Fruit fly (Drosophila melanogaster) whole organism, embryonic: ENCODE data around the gene gish.

Experiments
- B-H1 ChIP-seq: fragments of 200-800 bp; sonication (Bioruptor generic); IDR thresholded peaks from 3 replicates; pipeline ENCODE4 v1.3.6; 2022; ENCODE audit warnings: missing biosample characterization, missing genetic modification characterization
- CG11696 ChIP-seq: fragments of 200-800 bp; sonication (Bioruptor generic); IDR thresholded peaks from 2 replicates; pipeline ENCODE4 v1.3.6; 2022; ENCODE audit warnings: missing biosample characterization, missing genetic modification characterization
- CG12391 ChIP-seq: fragments of 200-800 bp; sonication (Bioruptor generic); optimal IDR thresholded peaks from 3 replicates; lab custom pipeline; 2018; ENCODE audit warnings: missing biosample characterization, mild to moderate bottlenecking, missing genetic modification characterization, moderate library complexity
- CG13894 ChIP-seq: fragments of 200-800 bp; sonication (Bioruptor generic); optimal IDR thresholded peaks from 3 replicates; lab custom pipeline; 2018; ENCODE audit warnings: missing biosample characterization, mild to moderate bottlenecking, missing genetic modification characterization, moderate library complexity
- CG14014 ChIP-seq: fragments of 200-800 bp; sonication (Bioruptor generic); IDR thresholded peaks from 2 replicates; pipeline ENCODE4 v1.3.6; 2022; ENCODE audit warnings: missing biosample characterization, missing genetic modification characterization
- CG14965 ChIP-seq: fragments of 200-800 bp; sonication (Bioruptor generic); optimal IDR thresholded peaks from 2 replicates; lab custom pipeline; 2016; ENCODE audit warnings: missing biosample characterization, missing genetic modification characterization, borderline replicate concordance
- CG15011 ChIP-seq: fragments of 200-800 bp; sonication (Bioruptor generic); optimal IDR thresholded peaks from 3 replicates; lab custom pipeline; 2018; ENCODE audit warnings: missing biosample characterization, mild to moderate bottlenecking, missing genetic modification characterization
- CG1529 ChIP-seq: fragments of 200-800 bp; sonication (Bioruptor generic); optimal IDR thresholded peaks from 3 replicates; lab custom pipeline; 2018; ENCODE audit warnings: missing biosample characterization, missing genetic modification characterization
- CG17328 ChIP-seq: fragments of 200-800 bp; sonication (Bioruptor generic); IDR thresholded peaks from 2 replicates; pipeline ENCODE4 v1.3.6; 2022; ENCODE audit warnings: missing biosample characterization, missing genetic modification characterization
- CG17359 ChIP-seq: fragments of 200-800 bp; sonication (Bioruptor generic); optimal IDR thresholded peaks from 3 replicates; lab custom pipeline; 2018; ENCODE audit warnings: missing biosample characterization, mild to moderate bottlenecking, missing genetic modification characterization, moderate library complexity
- CG17361 ChIP-seq: fragments of 200-800 bp; sonication (Bioruptor generic); IDR thresholded peaks from 3 replicates; pipeline ENCODE4 v1.3.6; 2022; ENCODE audit warnings: missing biosample characterization, missing genetic modification characterization
- CG17612 ChIP-seq: fragments of 200-800 bp; sonication (Bioruptor generic); IDR thresholded peaks from 2 replicates; pipeline ENCODE4 v1.3.6; 2022; ENCODE audit warnings: missing biosample characterization, missing genetic modification characterization
- CG17912 ChIP-seq: fragments of 200-800 bp; sonication (Bioruptor generic); optimal IDR thresholded peaks from 2 replicates; lab custom pipeline; 2018; ENCODE audit warnings: missing biosample characterization, mild to moderate bottlenecking, missing genetic modification characterization
- CG2199 ChIP-seq: fragments of 200-800 bp; sonication (Bioruptor generic); IDR thresholded peaks from 3 replicates; pipeline ENCODE4 v1.3.6; 2022; ENCODE audit warnings: missing biosample characterization, missing genetic modification characterization
- CG31441 ChIP-seq: fragments of 200-800 bp; sonication (Bioruptor generic); IDR thresholded peaks from 2 replicates; pipeline ENCODE4 v1.3.6; 2022; ENCODE audit warnings: missing biosample characterization, missing genetic modification characterization
- CG34422 ChIP-seq: fragments of 200-800 bp; sonication (Bioruptor generic); IDR thresholded peaks from 3 replicates; pipeline ENCODE4 v1.3.6; 2022; ENCODE audit warnings: missing biosample characterization, missing genetic modification characterization
- CG4424 ChIP-seq: fragments of 200-800 bp; sonication (Bioruptor generic); optimal IDR thresholded peaks from 3 replicates; lab custom pipeline; 2016; ENCODE audit warnings: missing biosample characterization, missing genetic modification characterization
- CG6765 ChIP-seq: fragments of 200-800 bp; sonication (Bioruptor generic); optimal IDR thresholded peaks from 3 replicates; lab custom pipeline; 2017; ENCODE audit warnings: missing biosample characterization, mild to moderate bottlenecking, missing genetic modification characterization
- CG7963 ChIP-seq: fragments of 200-800 bp; sonication (Bioruptor generic); IDR thresholded peaks from 3 replicates; pipeline ENCODE4 v1.3.6; 2022; ENCODE audit warnings: missing biosample characterization, missing genetic modification characterization; ENCODE audit not compliant: partially characterized antibody
- CG8290 ChIP-seq, 3 experiments: fragments of 200-800 bp; sonication (Bioruptor generic); optimal IDR thresholded peaks; 2 replicates each; lab custom pipeline; 2016 to 2019; ENCODE audit warnings: missing biosample characterization in 3 of 3, missing genetic modification characterization in 3 of 3, mild to moderate bottlenecking in 2 of 3, moderate library complexity in 1 of 3
- CG9609 ChIP-seq: fragments of 200-800 bp; sonication (Bioruptor generic); optimal IDR thresholded peaks from 3 replicates; lab custom pipeline; 2016; ENCODE audit warnings: missing biosample characterization, missing genetic modification characterization
- H15 ChIP-seq: fragments of 200-800 bp; sonication (Bioruptor generic); IDR thresholded peaks from 3 replicates; pipeline ENCODE4 v1.3.6; 2022; ENCODE audit warnings: missing biosample characterization, missing genetic modification characterization
- HLH3B ChIP-seq: fragments of 200-800 bp; sonication (Bioruptor generic); IDR thresholded peaks from 2 replicates; pipeline ENCODE4 v1.3.6; 2022; ENCODE audit warnings: missing biosample characterization, missing genetic modification characterization
- HLH54F ChIP-seq: fragments of 200-800 bp; sonication (Bioruptor generic); optimal IDR thresholded peaks from 3 replicates; lab custom pipeline; 2016; ENCODE audit warnings: missing biosample characterization, missing genetic modification characterization
- Med ChIP-seq: fragments of 200-800 bp; sonication (Bioruptor generic); peaks from one replicate; lab custom pipeline; 2016; ENCODE audit warnings: missing biosample characterization, missing genetic modification characterization, mild to moderate bottlenecking, inconsistent platforms, moderate library complexity
- Opbp ChIP-seq: fragments of 200-800 bp; sonication (Bioruptor generic); IDR thresholded peaks from 3 replicates; pipeline ENCODE4 v1.3.6; 2022; ENCODE audit warnings: missing biosample characterization, missing genetic modification characterization; ENCODE audit not compliant: partially characterized antibody
- Stat92E ChIP-seq, 3 experiments: fragments of >200 bp in 2 of 3; fragments of 200-800 bp in 1 of 3; sonication (Bioruptor generic) in 1 of 3; optimal IDR thresholded peaks; 2 replicates each; lab custom pipeline; 2017 to 2019; ENCODE audit warnings: missing biosample characterization in 3 of 3, missing genetic modification characterization in 3 of 3, mild to moderate bottlenecking in 1 of 3, moderate library complexity in 1 of 3
- Taf1 ChIP-seq: fragments of 200-800 bp; sonication (Bioruptor generic); IDR thresholded peaks from 2 replicates; pipeline ENCODE4 v1.3.6; 2022; ENCODE audit warnings: missing biosample characterization, missing genetic modification characterization
- abd-A ChIP-seq: fragments of 200-800 bp; sonication (Bioruptor generic); optimal IDR thresholded peaks from 3 replicates; lab custom pipeline; 2019; ENCODE audit warnings: missing biosample characterization, mild to moderate bottlenecking, missing genetic modification characterization, moderate library complexity
- bab2 ChIP-seq: fragments of 200-800 bp; sonication (Bioruptor generic); optimal IDR thresholded peaks from 2 replicates; lab custom pipeline; 2016; ENCODE audit warnings: missing biosample characterization, missing genetic modification characterization
- chn ChIP-seq: fragments of 200-800 bp; sonication (Bioruptor generic); optimal IDR thresholded peaks from 2 replicates; lab custom pipeline; 2016; ENCODE audit warnings: missing biosample characterization, missing genetic modification characterization
- crc ChIP-seq: fragments of 200-800 bp; sonication (Bioruptor generic); optimal IDR thresholded peaks from 2 replicates; lab custom pipeline; 2016; ENCODE audit warnings: missing biosample characterization, missing genetic modification characterization
- dpn ChIP-seq, 2 experiments: fragments of 200-800 bp; sonication (Bioruptor generic); optimal IDR thresholded peaks; 3 replicates each; lab custom pipeline; 2016; ENCODE audit warnings: missing biosample characterization in 2 of 2, missing genetic modification characterization in 2 of 2
- eve ChIP-seq, 2 experiments: fragments of >200 bp; optimal IDR thresholded peaks; 2 replicates each; lab custom pipeline; 2017; ENCODE audit warnings: missing biosample characterization in 2 of 2, missing genetic modification characterization in 2 of 2
- fd3F ChIP-seq: fragments of 200-800 bp; sonication (Bioruptor generic); optimal IDR thresholded peaks from 2 replicates; lab custom pipeline; 2018; ENCODE audit warnings: missing biosample characterization, mild to moderate bottlenecking, missing genetic modification characterization, moderate library complexity
- gem ChIP-seq: fragments of 200-800 bp; sonication (Bioruptor generic); optimal IDR thresholded peaks from 2 replicates; lab custom pipeline; 2019; ENCODE audit warnings: missing biosample characterization, mild to moderate bottlenecking, missing genetic modification characterization, moderate library complexity
- gsb ChIP-seq: fragments of 200-800 bp; sonication (Bioruptor generic); IDR thresholded peaks from 2 replicates; pipeline ENCODE4 v1.3.6; 2022; ENCODE audit warnings: missing biosample characterization, missing genetic modification characterization
- ind ChIP-seq: fragments of 200-800 bp; sonication (Bioruptor generic); optimal IDR thresholded peaks from 3 replicates; lab custom pipeline; 2016; ENCODE audit warnings: missing biosample characterization, missing genetic modification characterization
- jigr1 ChIP-seq: fragments of 200-800 bp; sonication (Bioruptor generic); IDR thresholded peaks from 3 replicates; pipeline ENCODE4 v1.3.6; 2022; ENCODE audit warnings: missing biosample characterization, missing genetic modification characterization
- kah ChIP-seq: fragments of 200-800 bp; sonication (Bioruptor generic); optimal IDR thresholded peaks from 2 replicates; lab custom pipeline; 2018; ENCODE audit warnings: missing biosample characterization, mild to moderate bottlenecking, missing genetic modification characterization
- klu ChIP-seq: fragments of 200-800 bp; sonication (Bioruptor generic); IDR thresholded peaks from 2 replicates; pipeline ENCODE4 v1.3.6; 2022; ENCODE audit warnings: missing biosample characterization, missing genetic modification characterization
- nerfin-1 ChIP-seq: fragments of 200-800 bp; sonication (Bioruptor generic); optimal IDR thresholded peaks from 3 replicates; lab custom pipeline; 2019; ENCODE audit warnings: missing biosample characterization, mild to moderate bottlenecking, missing genetic modification characterization, moderate library complexity
- oc ChIP-seq: fragments of 200-800 bp; sonication (Bioruptor generic); optimal IDR thresholded peaks from 2 replicates; lab custom pipeline; 2018; ENCODE audit warnings: missing biosample characterization, mild to moderate bottlenecking, missing genetic modification characterization, moderate library complexity
- psq ChIP-seq: fragments of 200-800 bp; sonication (Bioruptor generic); optimal IDR thresholded peaks from 2 replicates; lab custom pipeline; 2017; ENCODE audit warnings: missing biosample characterization, missing genetic modification characterization
- salm ChIP-seq: fragments of 200-800 bp; sonication (Bioruptor generic); optimal IDR thresholded peaks from 2 replicates; lab custom pipeline; 2018; ENCODE audit warnings: missing biosample characterization, mild to moderate bottlenecking, missing genetic modification characterization
- sisA ChIP-seq: fragments of 200-800 bp; sonication (Bioruptor generic); IDR thresholded peaks from 2 replicates; pipeline ENCODE4 v1.3.6; 2022; ENCODE audit warnings: missing biosample characterization, missing genetic modification characterization
- sob ChIP-seq: fragments of 200-800 bp; sonication (Bioruptor generic); IDR thresholded peaks from 2 replicates; pipeline ENCODE4 v1.3.6; 2022; ENCODE audit warnings: missing biosample characterization, missing genetic modification characterization
- unc-4 ChIP-seq: fragments of 200-800 bp; sonication (Bioruptor generic); IDR thresholded peaks from 2 replicates; pipeline ENCODE4 v1.3.6; 2022; ENCODE audit warnings: missing biosample characterization, missing genetic modification characterization; ENCODE audit not compliant: partially characterized antibody

gish gene

DNA sequence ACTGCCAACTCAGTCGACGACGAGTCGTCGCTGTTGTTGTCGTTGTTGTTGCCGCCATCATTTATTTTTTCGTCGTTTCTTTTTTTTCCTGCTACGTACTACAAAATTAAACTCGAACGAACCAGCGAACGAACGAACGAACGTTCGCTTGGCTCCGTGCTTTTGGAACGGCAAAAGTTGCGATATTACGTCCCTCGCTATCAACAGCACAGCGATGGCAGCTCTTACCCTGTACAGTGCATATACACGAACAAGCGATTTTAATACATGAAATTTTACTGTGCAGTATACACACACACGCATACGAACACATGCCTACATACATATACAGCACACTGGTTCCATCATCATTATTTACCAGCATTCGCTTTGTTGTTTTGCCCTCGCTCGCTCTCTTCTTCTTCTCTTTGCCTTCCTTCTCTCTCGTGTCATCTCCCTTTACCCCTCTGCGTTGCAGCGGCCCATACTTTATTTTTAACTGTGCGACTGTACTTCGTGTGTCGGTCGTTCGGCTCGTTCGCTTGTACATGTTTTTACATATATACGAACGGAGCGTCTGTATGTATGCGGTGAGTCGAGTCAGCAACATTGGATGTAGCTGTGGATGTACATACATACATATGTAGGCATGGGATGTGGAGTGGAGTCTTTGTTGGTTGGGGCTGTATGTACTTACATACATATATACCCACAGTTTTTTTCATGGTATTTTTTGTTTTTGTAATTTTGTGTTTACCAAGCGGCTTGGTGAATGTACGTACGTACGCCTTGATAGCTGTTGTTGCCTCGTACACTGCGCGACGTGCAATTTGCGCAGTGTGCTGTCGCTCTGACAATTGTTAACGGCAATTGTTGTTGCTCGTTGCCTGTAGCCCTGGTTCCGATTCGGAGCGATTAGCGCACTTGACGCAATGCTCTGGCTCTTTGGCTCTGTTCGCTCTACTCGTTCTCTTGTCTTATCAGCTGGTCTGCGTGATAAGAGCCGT is 22.1 kb upstream of the gish start (continued):
- TF ChIP-seq CG6765 (GFP tag; lab: Kevin White, UChicago), result peak; percentile 66
- no peak for TF ChIP-seq CG2199
- TF ChIP-seq CG12391, result peak; percentile 30
- peak; percentile 40 for TF ChIP-seq bab2 (GFP tag; lab: Kevin White, UChicago)
- TF ChIP-seq kah, result no peak
- no peak for TF ChIP-seq CG17328 (GFP tag; lab: Robert Waterston, UW)
- no peak for TF ChIP-seq CG17612
- peak in 1 of 2 experiments; percentile 23 for TF ChIP-seq dpn (GFP tag; optimal IDR thresholded peaks at IDR 0.05; lab: Kevin White, UChicago)
- TF ChIP-seq abd-A, result peak; percentile 99
- TF ChIP-seq sisA (GFP tag; lab: Robert Waterston, UW), result no peak
- TF ChIP-seq CG11696 (GFP tag; lab: Robert Waterston, UW), result no peak
- peak in 1 of 3 experiments; percentile 60 for TF ChIP-seq Stat92E (GFP tag; optimal IDR thresholded peaks at IDR 0.05; lab: Kevin White, UChicago)
- no peak for TF ChIP-seq CG15011 (GFP tag; lab: Kevin White, UChicago)
- peak; percentile 30 for TF ChIP-seq fd3F
- TF ChIP-seq CG9609 (GFP tag; lab: Kevin White, UChicago), result peak; percentile 38
- TF ChIP-seq B-H1, result no peak
- TF ChIP-seq jigr1 (GFP tag; lab: Robert Waterston, UW), result no peak
- no peak for TF ChIP-seq klu
- peak; percentile 31 for TF ChIP-seq ind (GFP tag; lab: Kevin White, UChicago)
- no peak for TF ChIP-seq HLH3B (GFP tag; lab: Robert Waterston, UW)
- TF ChIP-seq gem (tag; lab: Kevin White, UChicago), result peak; percentile 23
- TF ChIP-seq CG8290 (GFP tag; optimal IDR thresholded peaks at IDR 0.05; lab: Kevin White, UChicago), result no peak
- TF ChIP-seq CG8290 (tag; optimal IDR thresholded peaks at IDR 0.05; lab: Kevin White, UChicago), result peak in 1 of 2 experiments; percentile 87
- TF ChIP-seq eve (GFP tag; optimal IDR thresholded peaks at IDR 0.05; lab: Kevin White, UChicago), result no peak
- TF ChIP-seq nerfin-1 (tag; lab: Kevin White, UChicago), result peak; percentile 40
- no peak for TF ChIP-seq gsb (GFP tag; lab: Robert Waterston, UW)
- TF ChIP-seq Med (GFP tag; lab: Kevin White, UChicago), result peak; percentile 94
- no peak for TF ChIP-seq crc
- peak; percentile 73 for TF ChIP-seq CG17912 (GFP tag; lab: Kevin White, UChicago)
- no peak for TF ChIP-seq CG14965 (GFP tag; lab: Kevin White, UChicago)
- TF ChIP-seq unc-4 (GFP tag; lab: Robert Waterston, UW), result no peak
- TF ChIP-seq HLH54F (GFP tag; lab: Kevin White, UChicago), result no peak
- TF ChIP-seq H15 (GFP tag; lab: Robert Waterston, UW), result no peak
- TF ChIP-seq CG34422 (GFP tag; lab: Robert Waterston, UW), result no peak
- TF ChIP-seq oc (tag; lab: Kevin White, UChicago), result peak; percentile 9
- no peak for TF ChIP-seq CG7963 (GFP tag; lab: Robert Waterston, UW)
- TF ChIP-seq Opbp (GFP tag; lab: Robert Waterston, UW), result no peak
- TF ChIP-seq CG17361 (GFP tag; lab: Robert Waterston, UW), result no peak
- TF ChIP-seq chn (GFP tag; lab: Kevin White, UChicago), result peak; percentile 51
- TF ChIP-seq Taf1 (GFP tag; lab: Robert Waterston, UW), result no peak
- no peak for TF ChIP-seq CG14014 (GFP tag; lab: Robert Waterston, UW)
- no peak for TF ChIP-seq salm (tag; lab: Kevin White, UChicago)
- TF ChIP-seq CG4424, result no peak
- peak; percentile 81 for TF ChIP-seq psq (GFP tag; lab: Kevin White, UChicago)
- peak; percentile 26 for TF ChIP-seq CG17359 (tag; lab: Kevin White, UChicago)
- TF ChIP-seq sob (GFP tag; lab: Robert Waterston, UW), result no peak
- TF ChIP-seq CG13894 (tag; lab: Kevin White, UChicago), result peak; percentile 87
- TF ChIP-seq CG1529 (GFP tag; lab: Kevin White, UChicago), result no peak
- TF ChIP-seq CG31441 (GFP tag; lab: Robert Waterston, UW), result no peak
